Fruit fly (Drosophila melanogaster) whole organism, embryonic: ENCODE results near the gene Actn3.

Experiments
- Aef1 ChIP-seq: fragments of 200-800 bp; sonication (Bioruptor generic); IDR thresholded peaks from 3 replicates; pipeline ENCODE4 v1.3.6; 2022; ENCODE audit warnings: missing biosample characterization, missing genetic modification characterization
- BEAF-32 ChIP-seq: fragments of 200-800 bp; sonication (Bioruptor generic); optimal IDR thresholded peaks from 3 replicates; lab custom pipeline; 2017; ENCODE audit warnings: missing biosample characterization, missing genetic modification characterization, mild to moderate bottlenecking, moderate library complexity, missing genetic modification reagents
- Bgb ChIP-seq: fragments of 200-800 bp; sonication (Bioruptor generic); IDR thresholded peaks from 2 replicates; pipeline ENCODE4 v1.3.6; 2022; ENCODE audit warnings: missing biosample characterization, missing genetic modification characterization; ENCODE audit not compliant: partially characterized antibody
- CG1024 ChIP-seq: fragments of 200-800 bp; sonication (Bioruptor generic); IDR thresholded peaks from 2 replicates; pipeline ENCODE4 v1.3.6; 2022; ENCODE audit warnings: missing biosample characterization, missing genetic modification characterization
- CG10267 ChIP-seq: fragments of 200-800 bp; sonication (Bioruptor generic); optimal IDR thresholded peaks from 2 replicates; lab custom pipeline; 2018; ENCODE audit warnings: missing biosample characterization, mild to moderate bottlenecking, missing genetic modification characterization, moderate library complexity
- CG10654 ChIP-seq: fragments of 200-800 bp; sonication (Bioruptor generic); optimal IDR thresholded peaks from 2 replicates; lab custom pipeline; 2016; ENCODE audit warnings: missing biosample characterization, missing genetic modification characterization
- CG12155 ChIP-seq: fragments of 200-800 bp; sonication (Bioruptor generic); optimal IDR thresholded peaks from 3 replicates; lab custom pipeline; 2016; ENCODE audit warnings: missing biosample characterization, missing genetic modification characterization
- CG12659 ChIP-seq: fragments of 200-800 bp; sonication (Bioruptor generic); optimal IDR thresholded peaks from 3 replicates; lab custom pipeline; 2017; ENCODE audit warnings: mild to moderate bottlenecking, missing biosample characterization, missing genetic modification reagents, missing genetic modification characterization
- CG13296 ChIP-seq: fragments of 200-800 bp; sonication (Bioruptor generic); optimal IDR thresholded peaks from 3 replicates; lab custom pipeline; 2018; ENCODE audit warnings: missing biosample characterization, mild to moderate bottlenecking, missing genetic modification characterization
- CG14710 ChIP-seq: fragments of 200-800 bp; sonication (Bioruptor generic); optimal IDR thresholded peaks from 3 replicates; lab custom pipeline; 2019; ENCODE audit warnings: missing biosample characterization, mild to moderate bottlenecking, missing genetic modification characterization, moderate library complexity
- CG15011 ChIP-seq: fragments of 200-800 bp; sonication (Bioruptor generic); optimal IDR thresholded peaks from 3 replicates; lab custom pipeline; 2018; ENCODE audit warnings: missing biosample characterization, mild to moderate bottlenecking, missing genetic modification characterization
- CG17829 ChIP-seq: fragments of 200-800 bp; optimal IDR thresholded peaks from 2 replicates; lab custom pipeline; 2019; ENCODE audit warnings: missing biosample characterization, mild to moderate bottlenecking, missing genetic modification characterization, moderate library complexity
- CG4282 ChIP-seq: fragments of 200-800 bp; sonication (Bioruptor generic); optimal IDR thresholded peaks from 2 replicates; lab custom pipeline; 2016; ENCODE audit warnings: missing biosample characterization, missing genetic modification characterization
- CG4707 ChIP-seq: fragments of 200-800 bp; sonication (Bioruptor generic); optimal IDR thresholded peaks from 2 replicates; lab custom pipeline; 2018; ENCODE audit warnings: missing biosample characterization, mild to moderate bottlenecking, missing genetic modification characterization, moderate library complexity
- CG6813 ChIP-seq: fragments of 200-800 bp; sonication (Bioruptor generic); optimal IDR thresholded peaks from 2 replicates; lab custom pipeline; 2017; ENCODE audit warnings: missing biosample characterization, missing genetic modification characterization, mild to moderate bottlenecking, moderate library complexity, missing genetic modification reagents
- CG7928 ChIP-seq: fragments of 200-800 bp; sonication (Bioruptor generic); optimal IDR thresholded peaks from 2 replicates; lab custom pipeline; 2017; ENCODE audit warnings: missing biosample characterization, mild to moderate bottlenecking, missing genetic modification characterization
- CG9215 ChIP-seq: fragments of 200-800 bp; sonication (Bioruptor generic); IDR thresholded peaks from 2 replicates; pipeline ENCODE4 v1.3.6; 2022; ENCODE audit warnings: missing biosample characterization, missing genetic modification characterization
- CG9797 ChIP-seq: fragments of 200-800 bp; sonication (Bioruptor generic); optimal IDR thresholded peaks from 3 replicates; lab custom pipeline; 2018; ENCODE audit warnings: missing biosample characterization, mild to moderate bottlenecking, missing genetic modification characterization
- Dad ChIP-seq: fragments of 200-800 bp; sonication (Bioruptor generic); optimal IDR thresholded peaks from 3 replicates; lab custom pipeline; 2016; ENCODE audit warnings: missing biosample characterization, missing genetic modification characterization
- Deaf1 ChIP-seq: fragments of 200-800 bp; optimal IDR thresholded peaks from 3 replicates; lab custom pipeline; 2019; ENCODE audit warnings: missing biosample characterization, mild to moderate bottlenecking, missing genetic modification characterization, moderate library complexity
- Doc3 ChIP-seq: fragments of 200-800 bp; sonication (Bioruptor generic); IDR thresholded peaks from 3 replicates; pipeline ENCODE4 v1.3.6; 2022; ENCODE audit warnings: missing biosample characterization, missing genetic modification characterization; ENCODE audit not compliant: partially characterized antibody
- Ets65A ChIP-seq: fragments of 200-800 bp; sonication (Bioruptor generic); peaks from one replicate; lab custom pipeline; 2016; ENCODE audit warnings: missing biosample characterization, missing genetic modification characterization
- Gsc ChIP-seq: fragments of 200-800 bp; sonication (Bioruptor generic); IDR thresholded peaks from 2 replicates; pipeline ENCODE4 v1.3.6; 2022; ENCODE audit warnings: missing biosample characterization, missing genetic modification characterization
- Mad ChIP-seq: fragments of 200-800 bp; sonication (Bioruptor generic); optimal IDR thresholded peaks from 2 replicates; lab custom pipeline; 2016; ENCODE audit warnings: missing biosample characterization, missing genetic modification characterization
- NK7.1 ChIP-seq: fragments of 200-800 bp; sonication (Bioruptor generic); optimal IDR thresholded peaks from 3 replicates; lab custom pipeline; 2016; ENCODE audit warnings: missing biosample characterization, missing genetic modification characterization
- Ravus ChIP-seq: fragments of 200-800 bp; sonication (Bioruptor generic); IDR thresholded peaks from 2 replicates; pipeline ENCODE4 v1.3.6; 2022; ENCODE audit warnings: missing biosample characterization, missing genetic modification characterization
- Sox102F ChIP-seq: fragments of 200-800 bp; sonication (Bioruptor generic); optimal IDR thresholded peaks from 2 replicates; lab custom pipeline; 2018; ENCODE audit warnings: missing biosample characterization, mild to moderate bottlenecking, missing genetic modification characterization, moderate library complexity
- Tbp ChIP-seq: fragments of >200 bp; optimal IDR thresholded peaks from 2 replicates; lab custom pipeline; 2018; ENCODE audit warnings: missing biosample characterization, missing genetic modification characterization
- bigmax ChIP-seq: fragments of 200-800 bp; sonication (Bioruptor generic); optimal IDR thresholded peaks from 2 replicates; lab custom pipeline; 2018; ENCODE audit warnings: missing biosample characterization, mild to moderate bottlenecking, missing genetic modification characterization
- bowl ChIP-seq: fragments of 200-800 bp; sonication (Bioruptor generic); IDR thresholded peaks from 2 replicates; pipeline ENCODE4 v1.3.6; 2022; ENCODE audit warnings: missing biosample characterization, missing genetic modification characterization
- cad ChIP-seq: fragments of >200 bp; optimal IDR thresholded peaks from 2 replicates; lab custom pipeline; 2017; ENCODE audit warnings: missing biosample characterization, missing genetic modification characterization
- caup ChIP-seq: fragments of 200-800 bp; sonication (Bioruptor generic); optimal IDR thresholded peaks from 3 replicates; lab custom pipeline; 2017; ENCODE audit warnings: missing biosample characterization, mild to moderate bottlenecking, missing genetic modification characterization, moderate library complexity; ENCODE audit not compliant: severe bottlenecking
- chm ChIP-seq: fragments of 200-800 bp; sonication (Bioruptor generic); IDR thresholded peaks from 2 replicates; pipeline ENCODE4 v1.3.6; 2022; ENCODE audit warnings: missing biosample characterization, missing genetic modification characterization
- crol ChIP-seq: fragments of 200-800 bp; sonication (Bioruptor generic); IDR thresholded peaks from 2 replicates; pipeline ENCODE4 v1.3.6; 2022; ENCODE audit warnings: missing biosample characterization, missing genetic modification characterization
- dmrt11E ChIP-seq: fragments of 200-800 bp; sonication (Bioruptor generic); optimal IDR thresholded peaks from 3 replicates; lab custom pipeline; 2018; ENCODE audit warnings: missing biosample characterization, mild to moderate bottlenecking, missing genetic modification characterization, moderate library complexity
- fd96Cb ChIP-seq: fragments of 200-800 bp; sonication (Bioruptor generic); optimal IDR thresholded peaks from 2 replicates; lab custom pipeline; 2018; ENCODE audit warnings: missing biosample characterization, mild to moderate bottlenecking, missing genetic modification characterization, moderate library complexity
- insv ChIP-seq, 2 experiments: fragments of 200-800 bp; sonication (Bioruptor generic); optimal IDR thresholded peaks; 3 replicates each; lab custom pipeline; 2016 to 2018; ENCODE audit warnings: missing biosample characterization in 2 of 2, missing genetic modification characterization in 2 of 2
- jumu ChIP-seq: fragments of 200-800 bp; sonication (Bioruptor generic); optimal IDR thresholded peaks from 3 replicates; lab custom pipeline; 2016; ENCODE audit warnings: missing biosample characterization, missing genetic modification characterization
- ken ChIP-seq: fragments of 200-800 bp; sonication (Bioruptor generic); IDR thresholded peaks from 3 replicates; pipeline ENCODE4 v1.3.6; 2022; ENCODE audit warnings: missing biosample characterization, missing genetic modification characterization
- lab ChIP-seq: fragments of 200-800 bp; sonication (Bioruptor generic); optimal IDR thresholded peaks from 3 replicates; lab custom pipeline; 2017; ENCODE audit warnings: missing biosample characterization, missing genetic modification characterization, mild to moderate bottlenecking, moderate library complexity, missing genetic modification reagents
- lov ChIP-seq, 2 experiments: fragments of 200-800 bp in 1 of 2; fragments of >200 bp in 1 of 2; sonication (Bioruptor generic) in 1 of 2; IDR thresholded peaks in 1 of 2; optimal IDR thresholded peaks in 1 of 2; 2 replicates in 1 of 2; 3 replicates in 1 of 2; pipeline versions ENCODE4 v1.3.6 to Lab custom; 2017 to 2022; ENCODE audit warnings: missing biosample characterization in 1 of 2, missing genetic modification characterization in 1 of 2
- pfk ChIP-seq: fragments of 200-800 bp; sonication (Bioruptor generic); optimal IDR thresholded peaks from 2 replicates; lab custom pipeline; 2018; ENCODE audit warnings: missing biosample characterization, mild to moderate bottlenecking, missing genetic modification characterization, moderate library complexity
- pros ChIP-seq: fragments of 200-800 bp; sonication (Bioruptor generic); optimal IDR thresholded peaks from 3 replicates; lab custom pipeline; 2019; ENCODE audit warnings: missing biosample characterization, mild to moderate bottlenecking, missing genetic modification characterization, moderate library complexity
- row ChIP-seq: fragments of 200-800 bp; sonication (Bioruptor generic); IDR thresholded peaks from 3 replicates; pipeline ENCODE4 v1.3.6; 2022; ENCODE audit warnings: missing biosample characterization, missing genetic modification characterization
- scrt ChIP-seq: fragments of 200-800 bp; sonication (Bioruptor generic); optimal IDR thresholded peaks from 2 replicates; lab custom pipeline; 2018; ENCODE audit warnings: missing biosample characterization, mild to moderate bottlenecking, missing genetic modification characterization, moderate library complexity
- tup ChIP-seq: fragments of 200-800 bp; sonication (Bioruptor generic); optimal IDR thresholded peaks from 2 replicates; lab custom pipeline; 2016; ENCODE audit warnings: missing biosample characterization, mild to moderate bottlenecking, missing genetic modification characterization, moderate library complexity
- usp ChIP-seq: fragments of >200 bp; optimal IDR thresholded peaks from 2 replicates; lab custom pipeline; 2017; ENCODE audit warnings: missing biosample characterization, missing genetic modification characterization
- vnd ChIP-seq: fragments of 200-800 bp; sonication (Bioruptor generic); IDR thresholded peaks from 3 replicates; pipeline ENCODE4 v1.3.6; 2022; ENCODE audit warnings: missing biosample characterization, missing genetic modification characterization; ENCODE audit not compliant: partially characterized antibody
- wek ChIP-seq: fragments of 200-800 bp; sonication (Bioruptor generic); optimal IDR thresholded peaks from 3 replicates; lab custom pipeline; 2018; ENCODE audit warnings: missing biosample characterization, mild to moderate bottlenecking, missing genetic modification characterization, moderate library complexity
- z ChIP-seq: fragments of 200-800 bp; sonication (Bioruptor generic); IDR thresholded peaks from 3 replicates; pipeline ENCODE4 v1.3.6; 2022; ENCODE audit warnings: missing biosample characterization, missing genetic modification characterization

The Actn3 gene

DNA sequence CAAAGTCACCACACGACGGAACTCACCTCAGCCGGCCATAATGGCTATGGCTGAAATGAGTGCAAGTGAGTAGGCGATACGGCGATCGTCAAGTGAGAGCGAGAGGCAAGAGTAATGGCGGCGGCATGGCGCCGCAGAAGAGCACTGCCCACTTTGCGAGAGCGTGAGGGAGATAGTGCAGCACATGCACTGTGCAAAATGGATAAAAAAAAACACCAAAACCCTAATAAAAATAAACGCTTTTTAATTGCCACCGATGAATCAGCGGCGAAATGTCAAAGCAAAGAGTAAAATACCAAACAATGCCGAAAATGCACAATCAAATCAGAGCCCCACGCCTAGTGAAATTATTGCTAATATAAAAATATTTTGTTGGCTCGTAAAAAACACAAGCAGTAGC is 28.9 kb downstream of the Actn3 start (continued):
- peak; percentile 47 for TF ChIP-seq Bgb (GFP tag; lab: Robert Waterston, UW)
- TF ChIP-seq cad (GFP tag; lab: Kevin White, UChicago), result peak; percentile 57
- TF ChIP-seq Sox102F (GFP tag; lab: Kevin White, UChicago), result no peak
- no peak for TF ChIP-seq CG9215 (GFP tag; lab: Robert Waterston, UW)
- TF ChIP-seq CG13296 (GFP tag; lab: Kevin White, UChicago), result no peak
- TF ChIP-seq bowl, result no peak
- peak; percentile 59; the same call in 1 of the 2 replicates for TF ChIP-seq chm (GFP tag; lab: Robert Waterston, UW)
- TF ChIP-seq Deaf1, result peak; percentile 21
- TF ChIP-seq CG4707, result no peak
- no peak for TF ChIP-seq CG4282 (GFP tag; lab: Kevin White, UChicago)
- TF ChIP-seq Ets65A (GFP tag; lab: Kevin White, UChicago), result no peak
- no peak for TF ChIP-seq CG15011 (GFP tag; lab: Kevin White, UChicago)
- TF ChIP-seq scrt (GFP tag; lab: Kevin White, UChicago), result no peak
- TF ChIP-seq Doc3 (GFP tag; lab: Robert Waterston, UW), result no peak
- no peak for TF ChIP-seq CG17829
- TF ChIP-seq Dad (GFP tag; lab: Kevin White, UChicago), result no peak
- no peak for TF ChIP-seq caup (GFP tag; lab: Kevin White, UChicago)
- TF ChIP-seq bigmax (GFP tag; lab: Kevin White, UChicago), result no peak
- no peak; the same call in 2 of the 3 replicates for TF ChIP-seq vnd (GFP tag; lab: Robert Waterston, UW)
- no peak for TF ChIP-seq tup (GFP tag; lab: Kevin White, UChicago)
- no peak for TF ChIP-seq pfk (GFP tag; lab: Kevin White, UChicago)
- 0 out of 2 replicates have a peak, but pooled peaks have one; percentile 16 for TF ChIP-seq CG1024 (GFP tag; lab: Robert Waterston, UW)
- no peak for TF ChIP-seq CG7928
- TF ChIP-seq Aef1 (GFP tag; lab: Robert Waterston, UW), result no peak
- no peak for TF ChIP-seq fd96Cb (tag; lab: Kevin White, UChicago)
- TF ChIP-seq row (GFP tag; lab: Robert Waterston, UW), result peak; percentile 53
- TF ChIP-seq wek, result no peak
- no peak for TF ChIP-seq CG9797 (GFP tag; lab: Kevin White, UChicago)
- TF ChIP-seq crol (GFP tag; lab: Robert Waterston, UW), result peak; percentile 39; the same call in 1 of the 2 replicates
- TF ChIP-seq lab (GFP tag; lab: Kevin White, UChicago), result no peak
- TF ChIP-seq insv (GFP tag; optimal IDR thresholded peaks at IDR 0.05; lab: Kevin White, UChicago), result no peak
- no peak for TF ChIP-seq BEAF-32 (GFP tag; lab: Kevin White, UChicago)
- no peak for TF ChIP-seq CG10267 (tag; lab: Kevin White, UChicago)
- TF ChIP-seq CG10654 (GFP tag; lab: Kevin White, UChicago), result no peak
- TF ChIP-seq Ravus (GFP tag; lab: Robert Waterston, UW), result no peak
- TF ChIP-seq jumu, result peak; percentile 32
- no peak for TF ChIP-seq CG6813 (GFP tag; lab: Kevin White, UChicago)
- no peak for TF ChIP-seq pros
- TF ChIP-seq Mad (GFP tag; lab: Kevin White, UChicago), result no peak
- TF ChIP-seq ken (GFP tag; lab: Robert Waterston, UW), result peak; percentile 59; the same call in 1 of the 3 replicates
- no peak for TF ChIP-seq NK7.1
- TF ChIP-seq dmrt11E (tag; lab: Kevin White, UChicago), result no peak
- TF ChIP-seq CG14710 (tag; lab: Kevin White, UChicago), result no peak
- TF ChIP-seq CG12659 (GFP tag; lab: Kevin White, UChicago), result no peak
- TF ChIP-seq z (GFP tag; lab: Robert Waterston, UW), result peak; percentile 59; the same call in 1 of the 3 replicates
- no peak for TF ChIP-seq Gsc
- TF ChIP-seq Tbp (GFP tag; lab: Kevin White, UChicago), result no peak
- no peak for TF ChIP-seq CG12155 (GFP tag; lab: Kevin White, UChicago)
- TF ChIP-seq lov (optimal IDR thresholded peaks at IDR 0.05; lab: Kevin White, UChicago), result no peak
- 0 out of 3 replicates have a peak, but pooled peaks have one; percentile 26 for TF ChIP-seq lov (GFP tag; IDR thresholded peaks at IDR 0.05; lab: Robert Waterston, UW)
- TF ChIP-seq usp (GFP tag; lab: Kevin White, UChicago), result no peak
